Fruit fly (Drosophila melanogaster): ENCODE measurements around the gene CG4822.

The CG4822 gene

dm6 chr2L:87255-87723 is 34.3 kb downstream of the CG4822 start, which contains the start of gene net (continued):
- TF ChIP-seq CG17802 (tag; optimal IDR thresholded peaks at IDR 0.05) (peak; percentile 15), Asciz (GFP tag; optimal IDR thresholded peaks at IDR 0.05) (peak; percentile 48), pb (GFP tag; optimal IDR thresholded peaks at IDR 0.05) (no peak), Max (GFP tag; optimal IDR thresholded peaks at IDR 0.05) (peak; percentile 77), esg (GFP tag; conservative IDR thresholded peaks at IDR 0.05) (peak; percentile 34; the same call in 1 of the 2 replicates), CG4328 (GFP tag; optimal IDR thresholded peaks at IDR 0.05) (peak; percentile 74), YL-1 (GFP tag; optimal IDR thresholded peaks at IDR 0.05) (peak; percentile 27), exex (tag; optimal IDR thresholded peaks at IDR 0.05) (peak; percentile 64), CG3995 (GFP tag; optimal IDR thresholded peaks at IDR 0.05) (peak; percentile 27), CG10462 (GFP tag; optimal IDR thresholded peaks at IDR 0.05) (no peak), CG10654 (GFP tag; optimal IDR thresholded peaks at IDR 0.05) (peak; percentile 17), btn (GFP tag; optimal IDR thresholded peaks at IDR 0.05) (no peak), CG2678 (tag; optimal IDR thresholded peaks at IDR 0.05) (peak; percentile 88), CG10267 (tag; optimal IDR thresholded peaks at IDR 0.05) (peak; percentile 62), CG10431 (GFP tag; optimal IDR thresholded peaks at IDR 0.05) (peak; percentile 45), odd (GFP tag; optimal IDR thresholded peaks at IDR 0.05) (peak; percentile 74), CG13296 (GFP tag; optimal IDR thresholded peaks at IDR 0.05) (peak; percentile 87), dm (GFP tag; optimal IDR thresholded peaks at IDR 0.05) (peak; percentile 15), tap (tag; optimal IDR thresholded peaks at IDR 0.05) (peak; percentile 72), lola (GFP tag; optimal IDR thresholded peaks at IDR 0.05) (peak in 1 of 3 experiments; percentile 69), Dfd (GFP tag; optimal IDR thresholded peaks at IDR 0.05) (no peak), Bgb (GFP tag; IDR thresholded peaks at IDR 0.05; ENCODE audit: partially characterized antibody) (peak; percentile 18; the same call in 1 of the 2 replicates), CG17385 (GFP tag; optimal IDR thresholded peaks at IDR 0.05) (peak; percentile 68), CG8765 (GFP tag; IDR thresholded peaks at IDR 0.05) (no peak), Ada2b (GFP tag; IDR thresholded peaks at IDR 0.05) (peak; percentile 47; the same call in 1 of the 2 replicates), CG15479 (GFP tag; optimal IDR thresholded peaks at IDR 0.05) (no peak), Hr3 (GFP tag; optimal IDR thresholded peaks at IDR 0.05) (peak; percentile 47), CG13624 (GFP tag; optimal IDR thresholded peaks at IDR 0.05) (no peak), CG10959 (GFP tag; IDR thresholded peaks at IDR 0.05) (no peak), CG4854 (GFP tag; optimal IDR thresholded peaks at IDR 0.05) (no peak), Fer3 (tag; optimal IDR thresholded peaks at IDR 0.05) (peak; percentile 78), CG3726 (GFP tag; IDR thresholded peaks at IDR 0.05) (no peak), pnt (GFP tag; optimal IDR thresholded peaks at IDR 0.05) (no peak), CG2116 (GFP tag; optimal IDR thresholded peaks at IDR 0.05) (peak; percentile 29), CG17328 (GFP tag; IDR thresholded peaks at IDR 0.05) (no peak), Usf (GFP tag; optimal IDR thresholded peaks at IDR 0.05) (no peak), stwl (tag; optimal IDR thresholded peaks at IDR 0.05) (no peak), CTCF (GFP tag; optimal IDR thresholded peaks at IDR 0.05) (peak; percentile 19), fd64A (GFP tag; optimal IDR thresholded peaks at IDR 0.05) (no peak), Lpt (GFP tag; optimal IDR thresholded peaks at IDR 0.05) (no peak), Kr (GFP tag; optimal IDR thresholded peaks at IDR 0.05) (no peak), unpg (GFP tag; optimal IDR thresholded peaks at IDR 0.05) (peak; percentile 63), B-H1 (GFP tag; IDR thresholded peaks at IDR 0.05) (no peak), row (GFP tag; IDR thresholded peaks at IDR 0.05) (peak; percentile 98), Awh (GFP tag; IDR thresholded peaks at IDR 0.05) (no peak), CG14014 (GFP tag; IDR thresholded peaks at IDR 0.05) (peak; percentile 79; the same call in 1 of the 2 replicates), Fer1 (GFP tag; optimal IDR thresholded peaks at IDR 0.05) (peak; percentile 90), Gug (GFP tag; IDR thresholded peaks at IDR 0.05) (no peak), pita (GFP tag; optimal IDR thresholded peaks at IDR 0.05) (no peak), CG2712 (tag; optimal IDR thresholded peaks at IDR 0.05) (peak; percentile 80), CG5245 (GFP tag; optimal IDR thresholded peaks at IDR 0.05) (no peak)

Measured in whole organism, embryonic.